Fruit fly (Drosophila melanogaster): ENCODE data around the gene IP3K2.
A peak's percentile ranks its signal among the peaks of the same experiment; 100 is the strongest.

Gene IP3K2

dm6 chrX:13373239-13374153 lies 70.1 kb downstream of the IP3K2 start:
- TF ChIP-seq disco-r (GFP tag; optimal IDR thresholded peaks at IDR 0.05) = no peak
- TF ChIP-seq CG17328 (GFP tag; IDR thresholded peaks at IDR 0.05) = peak; percentile 81
- no peak for TF ChIP-seq CG3838 (GFP tag; optimal IDR thresholded peaks at IDR 0.05)
- peak; percentile 66 for TF ChIP-seq trem (tag; optimal IDR thresholded peaks at IDR 0.05)
- TF ChIP-seq CG14441 (GFP tag; IDR thresholded peaks at IDR 0.05) = peak; percentile 86
- TF ChIP-seq cg (GFP tag; optimal IDR thresholded peaks at IDR 0.05) = peak; percentile 55
- 0 out of 2 replicates have a peak, but pooled peaks have one; percentile 34 for TF ChIP-seq CG16779 (GFP tag; IDR thresholded peaks at IDR 0.05)
- peak; percentile 33 for TF ChIP-seq CG18011 (GFP tag; optimal IDR thresholded peaks at IDR 0.05)
- peak; percentile 86 for TF ChIP-seq CG11695 (GFP tag; IDR thresholded peaks at IDR 0.05)
- TF ChIP-seq CG6689 (GFP tag; IDR thresholded peaks at IDR 0.05) = peak; percentile 79
- peak; percentile 65 for TF ChIP-seq NFAT (GFP tag; IDR thresholded peaks at IDR 0.05)
- TF ChIP-seq repo (GFP tag; optimal IDR thresholded peaks at IDR 0.05) = no peak
- peak; percentile 29 for TF ChIP-seq ac (GFP tag; optimal IDR thresholded peaks at IDR 0.05)
- no peak for TF ChIP-seq inv (GFP tag; IDR thresholded peaks at IDR 0.05; ENCODE audit: partially characterized antibody)
- peak; percentile 77 for TF ChIP-seq CG18476 (GFP tag; optimal IDR thresholded peaks at IDR 0.05)
- no peak for TF ChIP-seq CG12236 (GFP tag; optimal IDR thresholded peaks at IDR 0.05)
- peak; percentile 68 for TF ChIP-seq CG12942 (GFP tag; optimal IDR thresholded peaks at IDR 0.05)
- no peak for TF ChIP-seq ERR (GFP tag; optimal IDR thresholded peaks at IDR 0.05)
- TF ChIP-seq CG11093 (GFP tag; IDR thresholded peaks at IDR 0.05) = peak; percentile 61; the same call in 2 of the 3 replicates
- TF ChIP-seq ro (GFP tag; IDR thresholded peaks at IDR 0.05) = no peak
- TF ChIP-seq ara (GFP tag; IDR thresholded peaks at IDR 0.05) = peak; percentile 71; the same call in 1 of the 2 replicates
- TF ChIP-seq lilli (GFP tag; optimal IDR thresholded peaks at IDR 0.05) = peak; percentile 32
- TF ChIP-seq zfh2 (GFP tag; optimal IDR thresholded peaks at IDR 0.05) = peak; percentile 32
- peak; percentile 84 for TF ChIP-seq gcm (GFP tag; optimal IDR thresholded peaks at IDR 0.05)
- TF ChIP-seq CG14710 (tag; optimal IDR thresholded peaks at IDR 0.05) = peak; percentile 85
- TF ChIP-seq CG9437 (GFP tag; optimal IDR thresholded peaks at IDR 0.05) = peak; percentile 78
- no peak for TF ChIP-seq CG33213 (GFP tag; optimal IDR thresholded peaks at IDR 0.05)
- peak; percentile 60; the same call in 1 of the 2 replicates for TF ChIP-seq bowl (GFP tag; IDR thresholded peaks at IDR 0.05)
- TF ChIP-seq HLH3B (GFP tag; IDR thresholded peaks at IDR 0.05) = peak; percentile 79
- TF ChIP-seq CG18619 (GFP tag; optimal IDR thresholded peaks at IDR 0.05) = peak; percentile 85
- peak; percentile 40 for TF ChIP-seq CG31365 (tag; optimal IDR thresholded peaks at IDR 0.05)
- no peak for TF ChIP-seq Gsc (GFP tag; IDR thresholded peaks at IDR 0.05)
- peak; percentile 26 for TF ChIP-seq HLH54F (GFP tag; optimal IDR thresholded peaks at IDR 0.05)
- TF ChIP-seq dm (GFP tag; optimal IDR thresholded peaks at IDR 0.05) = no peak
- TF ChIP-seq Vsx1 (GFP tag; optimal IDR thresholded peaks at IDR 0.05) = peak; percentile 58
- TF ChIP-seq Bgb (GFP tag; IDR thresholded peaks at IDR 0.05; ENCODE audit: partially characterized antibody) = no peak
- peak; percentile 86 for TF ChIP-seq dysf (GFP tag; IDR thresholded peaks at IDR 0.05)
- peak; percentile 31 for TF ChIP-seq pita (GFP tag; optimal IDR thresholded peaks at IDR 0.05)
- no peak for TF ChIP-seq sna (GFP tag; IDR thresholded peaks at IDR 0.05; ENCODE audit: partially characterized antibody)
- peak; percentile 88 for TF ChIP-seq grau (tag; optimal IDR thresholded peaks at IDR 0.05)
- peak; percentile 35 for TF ChIP-seq CTCF (GFP tag; optimal IDR thresholded peaks at IDR 0.05)
- TF ChIP-seq CG15011 (GFP tag; optimal IDR thresholded peaks at IDR 0.05) = peak; percentile 74
- peak; percentile 68 for TF ChIP-seq Oaz (GFP tag; IDR thresholded peaks at IDR 0.05)
- TF ChIP-seq CG1529 (GFP tag; optimal IDR thresholded peaks at IDR 0.05) = peak; percentile 67
- TF ChIP-seq scrt (GFP tag; optimal IDR thresholded peaks at IDR 0.05) = peak; percentile 63
- peak; percentile 73 for TF ChIP-seq Nf-YC (tag; optimal IDR thresholded peaks at IDR 0.05)
- TF ChIP-seq aop (GFP tag; IDR thresholded peaks at IDR 0.05) = no peak
- peak in 1 of 2 experiments; percentile 93 for TF ChIP-seq eve (GFP tag; optimal IDR thresholded peaks at IDR 0.05)
- TF ChIP-seq CG10321 (GFP tag; IDR thresholded peaks at IDR 0.05) = no peak
- no peak for TF ChIP-seq jumu (GFP tag; optimal IDR thresholded peaks at IDR 0.05)

All from whole organism, embryonic.